Worm (Caenorhabditis elegans): ENCODE data around the gene Y46H3D.8.
A peak's percentile ranks its signal among the peaks of the same experiment; 100 is the strongest.

The Y46H3D.8 gene

ce11 chrV:1614726-1615125 is 16.3 kb downstream of the Y46H3D.8 start, which contains the start of gene srbc-41:
Gene srbc-41, minus strand, starts transcription at chrV:1614826.
- no peak for TF ChIP-seq eor-1 (tag; optimal IDR thresholded peaks at IDR 0.05)
- TF ChIP-seq nhr-67 (tag; optimal IDR thresholded peaks at IDR 0.05) = no peak
- no peak for TF ChIP-seq unc-62 (GFP tag; optimal IDR thresholded peaks at IDR 0.05)
- TF ChIP-seq mml-1 (tag; optimal IDR thresholded peaks at IDR 0.05) = no peak
- TF ChIP-seq nhr-237 (tag; optimal IDR thresholded peaks at IDR 0.05) = no peak
- TF ChIP-seq snpc-4 (tag; optimal IDR thresholded peaks at IDR 0.05) = no peak
- TF ChIP-seq pha-4 (tag; optimal IDR thresholded peaks at IDR 0.05) = no peak

DNA sequence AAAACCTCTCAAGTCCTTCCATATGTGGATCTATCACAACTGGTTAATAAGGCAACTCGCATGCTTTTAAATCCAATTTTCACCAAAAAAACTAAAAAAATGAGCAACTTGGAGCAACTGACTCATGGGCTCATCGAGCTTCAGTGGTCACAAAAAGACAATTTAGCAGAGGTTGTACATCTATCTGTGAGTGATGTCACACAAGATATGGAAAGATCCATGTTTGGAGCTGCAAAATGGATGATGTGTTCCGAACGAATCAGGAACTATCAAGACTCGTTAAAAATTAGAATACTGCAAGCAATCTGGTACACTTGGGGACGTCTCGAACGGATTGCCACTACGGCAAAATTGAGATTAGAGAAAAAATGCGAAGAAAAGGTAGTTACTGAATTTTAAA is 19.5 kb downstream of the Y46H3D.8 start:
- no peak for TF ChIP-seq nhr-76 (tag; optimal IDR thresholded peaks at IDR 0.05)
- no peak for TF ChIP-seq nhr-237 (tag; optimal IDR thresholded peaks at IDR 0.05)
- no peak for TF ChIP-seq unc-62 (GFP tag; optimal IDR thresholded peaks at IDR 0.05)
- no peak for TF ChIP-seq lsy-12 (tag; optimal IDR thresholded peaks at IDR 0.05)
- no peak for TF ChIP-seq unc-39 (tag; optimal IDR thresholded peaks at IDR 0.05)
- no peak for TF ChIP-seq ztf-11 (tag; optimal IDR thresholded peaks at IDR 0.05)
- no peak for TF ChIP-seq fkh-2 (tag; optimal IDR thresholded peaks at IDR 0.05)
- no peak for TF ChIP-seq nhr-28 (tag; optimal IDR thresholded peaks at IDR 0.05)
- TF ChIP-seq daf-12 (tag; optimal IDR thresholded peaks at IDR 0.05) = no peak
- TF ChIP-seq nhr-12 (tag; optimal IDR thresholded peaks at IDR 0.05) = no peak
- no peak for TF ChIP-seq egl-27 (tag; optimal IDR thresholded peaks at IDR 0.05)
- no peak for TF ChIP-seq pqm-1 (tag; optimal IDR thresholded peaks at IDR 0.05)
- no peak for TF ChIP-seq snpc-4 (tag; optimal IDR thresholded peaks at IDR 0.05)

- no peak for TF ChIP-seq egl-27 (tag; optimal IDR thresholded peaks at IDR 0.05)
- peak; percentile 18 for TF ChIP-seq pqm-1 (tag; optimal IDR thresholded peaks at IDR 0.05)
- TF ChIP-seq fkh-10 (GFP tag; optimal IDR thresholded peaks at IDR 0.05) = no peak
- TF ChIP-seq elt-1 (tag; optimal IDR thresholded peaks at IDR 0.05) = peak; percentile 34
- TF ChIP-seq ztf-11 (tag; optimal IDR thresholded peaks at IDR 0.05) = no peak
- TF ChIP-seq skn-1 (tag; optimal IDR thresholded peaks at IDR 0.05) = peak; percentile 61
- TF ChIP-seq elt-2 (tag; optimal IDR thresholded peaks at IDR 0.05) = peak; percentile 70
- TF ChIP-seq hmg-11 (tag; optimal IDR thresholded peaks at IDR 0.05) = no peak
Observed at ce11 chrV:1610097-1610496, 21.0 kb downstream of the Y46H3D.8 start, which contains the start of gene nhr-177. Gene nhr-177, plus strand, starts transcription at chrV:1610263.

DNA sequence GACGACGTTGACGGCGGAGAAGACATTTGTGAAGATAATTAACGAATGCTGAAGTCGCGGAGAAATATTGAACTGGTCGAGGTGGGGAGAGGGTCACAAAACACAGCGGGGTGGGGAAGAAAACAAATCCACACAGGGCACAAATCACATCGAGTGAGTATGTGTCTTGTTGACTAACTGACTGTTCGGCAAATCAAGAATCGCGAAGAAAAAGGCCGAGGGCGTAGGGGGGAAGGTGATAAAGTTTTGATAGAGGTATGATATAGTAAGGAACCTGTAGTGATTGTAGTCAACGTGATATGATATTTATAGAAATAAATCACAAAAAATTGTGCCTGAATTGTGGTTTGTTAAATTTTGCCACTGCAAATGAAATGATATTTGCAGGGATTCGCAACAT is 23.3 kb downstream of the Y46H3D.8 start, which contains the start of gene nhr-178:
TSS of gene nhr-178 (minus strand) at position 164 of the 400 bp plus-strand sequence.
- no peak for TF ChIP-seq tbx-2 (tag; optimal IDR thresholded peaks at IDR 0.05)
- no peak for TF ChIP-seq nhr-77 (tag; optimal IDR thresholded peaks at IDR 0.05)
- TF ChIP-seq mml-1 (tag; optimal IDR thresholded peaks at IDR 0.05) = no peak
- no peak for TF ChIP-seq aly-2 (tag; optimal IDR thresholded peaks at IDR 0.05)
- no peak for TF ChIP-seq snpc-4 (tag; optimal IDR thresholded peaks at IDR 0.05)
- TF ChIP-seq pha-4 (tag; optimal IDR thresholded peaks at IDR 0.05) = peak; percentile 34
- TF ChIP-seq nhr-11 (tag; optimal IDR thresholded peaks at IDR 0.05) = no peak
- TF ChIP-seq nfya-1 (tag; optimal IDR thresholded peaks at IDR 0.05; ENCODE audit: insufficient read depth) = no peak
- no peak for TF ChIP-seq nhr-67 (tag; optimal IDR thresholded peaks at IDR 0.05)
- no peak for TF ChIP-seq ZK546.5 (tag; optimal IDR thresholded peaks at IDR 0.05)
- peak; percentile 79 for TF ChIP-seq pqm-1 (tag; optimal IDR thresholded peaks at IDR 0.05)
- no peak for TF ChIP-seq daf-12 (tag; optimal IDR thresholded peaks at IDR 0.05)
- no peak for TF ChIP-seq ceh-16 (tag; optimal IDR thresholded peaks at IDR 0.05)
- TF ChIP-seq jun-1 (tag; optimal IDR thresholded peaks at IDR 0.05) = peak; percentile 59
- TF ChIP-seq nhr-12 (tag; optimal IDR thresholded peaks at IDR 0.05) = no peak
- peak; percentile 15 for TF ChIP-seq nhr-23 (tag; optimal IDR thresholded peaks at IDR 0.05)
- peak; percentile 86 for TF ChIP-seq elt-2 (tag; optimal IDR thresholded peaks at IDR 0.05)
- TF ChIP-seq ceh-28 (tag; optimal IDR thresholded peaks at IDR 0.05) = peak; percentile 49
- TF ChIP-seq nhr-25 (tag; optimal IDR thresholded peaks at IDR 0.05) = peak; percentile 9
- no peak for TF ChIP-seq unc-62 (GFP tag; optimal IDR thresholded peaks at IDR 0.05)
- TF ChIP-seq lin-39 (tag; optimal IDR thresholded peaks at IDR 0.05) = no peak
- peak; percentile 13 for TF ChIP-seq mdl-1 (tag; optimal IDR thresholded peaks at IDR 0.05)
- no peak for TF ChIP-seq nhr-237 (tag; optimal IDR thresholded peaks at IDR 0.05)
- TF ChIP-seq ceh-82 (tag; optimal IDR thresholded peaks at IDR 0.05) = no peak
- TF ChIP-seq ztf-4 (tag; optimal IDR thresholded peaks at IDR 0.05) = no peak
- TF ChIP-seq nhr-28 (tag; optimal IDR thresholded peaks at IDR 0.05) = no peak
- TF ChIP-seq fkh-10 (GFP tag; optimal IDR thresholded peaks at IDR 0.05) = no peak
- no peak for TF ChIP-seq nhr-76 (tag; optimal IDR thresholded peaks at IDR 0.05)
- no peak for TF ChIP-seq R02D3.7 (tag; optimal IDR thresholded peaks at IDR 0.05)
- no peak for TF ChIP-seq fkh-2 (tag; optimal IDR thresholded peaks at IDR 0.05)
- TF ChIP-seq ama-1 (optimal IDR thresholded peaks at IDR 0.05) = no peak

Measured in whole organism, L3 larva.